Worm (Caenorhabditis elegans): ENCODE measurements around the gene nlp-58.

The nlp-58 gene

ce11 chrV:9924389-9924788 lies 24.4 kb downstream of the nlp-58 start:
- TF ChIP-seq dpff-1 (tag; optimal IDR thresholded peaks at IDR 0.05), result no peak

- TF ChIP-seq B0336.3 (GFP tag; IDR thresholded peaks at IDR 0.05) (no peak), ceh-79 (tag; optimal IDR thresholded peaks at IDR 0.05) (no peak), C06A6.2 (GFP tag; conservative IDR thresholded peaks at IDR 0.05) (no peak)
These were observed 26.3 kb downstream of the nlp-58 start, which contains the start of gene C50H2.7 for ce11 chrV:9922481-9922880. Gene C50H2.7, plus strand, starts transcription at chrV:9922781.

DNA sequence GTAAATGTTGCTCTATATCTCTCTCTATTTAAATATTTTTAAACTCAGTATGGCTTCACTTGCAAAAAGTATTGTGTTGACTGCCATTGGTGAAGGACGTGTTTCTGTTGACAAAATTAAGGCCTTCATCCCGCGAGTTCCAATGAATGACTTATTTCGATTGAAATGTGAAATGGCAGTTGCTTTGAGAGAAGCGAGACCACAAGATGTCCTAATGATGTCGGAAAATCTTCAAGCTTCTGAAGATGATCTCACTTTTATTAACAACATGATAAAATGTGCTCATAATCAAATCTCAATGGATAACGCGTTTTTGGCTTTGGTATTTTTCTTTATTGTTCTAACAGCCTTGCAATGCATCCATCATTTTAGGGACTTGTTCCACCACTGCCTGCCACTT lies 27.5 kb downstream of the nlp-58 start, which contains the start of gene ceh-75:
Gene ceh-75, plus strand, starts transcription at position 50 of the 400 bp plus-strand sequence.
- TF ChIP-seq nhr-90 (tag; optimal IDR thresholded peaks at IDR 0.05) (no peak), snpc-4 (GFP tag; optimal IDR thresholded peaks at IDR 0.05) (no peak), snpc-4 (tag; optimal IDR thresholded peaks at IDR 0.05) (no peak), ZK185.1 (tag; optimal IDR thresholded peaks at IDR 0.05; ENCODE audit: poor library complexity, severe bottlenecking) (no peak), mcd-1 (GFP tag; IDR thresholded peaks at IDR 0.05) (no peak), ztf-6 (GFP tag; IDR thresholded peaks at IDR 0.05) (no peak), ceh-100 (GFP tag; IDR thresholded peaks at IDR 0.05) (no peak), let-607 (tag; optimal IDR thresholded peaks at IDR 0.05) (no peak), ztf-28 (GFP tag; IDR thresholded peaks at IDR 0.05) (no peak), snpc-3.4 (tag; optimal IDR thresholded peaks at IDR 0.05) (no peak), madf-10 (tag; optimal IDR thresholded peaks at IDR 0.05) (no peak), efl-1 (GFP tag; optimal IDR thresholded peaks at IDR 0.05) (no peak), F49E8.2 (tag; optimal IDR thresholded peaks at IDR 0.05; ENCODE audit: insufficient read depth) (no peak), Y95B8A.8 (GFP tag; IDR thresholded peaks at IDR 0.05) (no peak), mxl-1 (tag; optimal IDR thresholded peaks at IDR 0.05) (no peak), hmg-20 (GFP tag; IDR thresholded peaks at IDR 0.05) (no peak), rpc-1 (optimal IDR thresholded peaks at IDR 0.05) (no peak), rpc-1 (tag; optimal IDR thresholded peaks at IDR 0.05) (no peak)

- TF ChIP-seq snpc-1.3 (tag; optimal IDR thresholded peaks at IDR 0.05; ENCODE audit: insufficient read depth), result no peak
- no peak for TF ChIP-seq fkh-3 (tag; optimal IDR thresholded peaks at IDR 0.05)
These were observed 30.3 kb downstream of the nlp-58 start, which contains the start of gene C50H2.5 for ce11 chrV:9918410-9918809. Gene C50H2.5, plus strand, starts transcription at chrV:9918710.

- TF ChIP-seq dpl-1 (GFP tag; optimal IDR thresholded peaks at IDR 0.05), result no peak
These were observed 32.1 kb downstream of the nlp-58 start, which contains the start of gene C50H2.4 for ce11 chrV:9916665-9917064. Gene C50H2.4, plus strand, starts transcription at chrV:9916965.

ce11 chrV:9915021-9915420 lies 33.7 kb downstream of the nlp-58 start, which contains the start of gene mec-9:
Gene mec-9, minus strand, starts transcription at chrV:9915121.
- TF ChIP-seq nhr-80 (tag; optimal IDR thresholded peaks at IDR 0.05) (no peak), C06A6.2 (GFP tag; conservative IDR thresholded peaks at IDR 0.05) (no peak), F33H1.4 (GFP tag; IDR thresholded peaks at IDR 0.05) (no peak), repo-1 (tag; optimal IDR thresholded peaks at IDR 0.05) (no peak), ceh-40 (GFP tag; IDR thresholded peaks at IDR 0.05) (no peak)

ce11 chrV:9913863-9914262 lies 34.9 kb downstream of the nlp-58 start, which contains the start of gene fipr-10:
Gene fipr-10, plus strand, starts transcription at chrV:9914163.
- no peak for TF ChIP-seq mes-4 (tag; optimal IDR thresholded peaks at IDR 0.05)
- no peak for TF ChIP-seq ceh-100 (GFP tag; IDR thresholded peaks at IDR 0.05)
- no peak for TF ChIP-seq gei-17 (GFP tag; optimal IDR thresholded peaks at IDR 0.05)
- no peak for TF ChIP-seq zim-3 (tag; optimal IDR thresholded peaks at IDR 0.05)
- TF ChIP-seq nhr-179 (tag; optimal IDR thresholded peaks at IDR 0.05), result no peak
- no peak for TF ChIP-seq die-1 (tag; optimal IDR thresholded peaks at IDR 0.05)
- TF ChIP-seq attf-3 (GFP tag; conservative IDR thresholded peaks at IDR 0.05), result no peak
- no peak for TF ChIP-seq bed-1 (GFP tag; IDR thresholded peaks at IDR 0.05)
- TF ChIP-seq hrde-1 (tag; optimal IDR thresholded peaks at IDR 0.05; ENCODE audit: borderline replicate concordance), result no peak
- no peak for TF ChIP-seq T07F8.4 (tag; optimal IDR thresholded peaks at IDR 0.05)
- TF ChIP-seq lin-26 (GFP tag; IDR thresholded peaks at IDR 0.05), result no peak
- TF ChIP-seq lag-1 (GFP tag; IDR thresholded peaks at IDR 0.05), result no peak
- TF ChIP-seq F10E7.11 (tag; optimal IDR thresholded peaks at IDR 0.05), result no peak
